Fruit fly (Drosophila melanogaster): ENCODE measurements around the gene Vsp37A.

DNA sequence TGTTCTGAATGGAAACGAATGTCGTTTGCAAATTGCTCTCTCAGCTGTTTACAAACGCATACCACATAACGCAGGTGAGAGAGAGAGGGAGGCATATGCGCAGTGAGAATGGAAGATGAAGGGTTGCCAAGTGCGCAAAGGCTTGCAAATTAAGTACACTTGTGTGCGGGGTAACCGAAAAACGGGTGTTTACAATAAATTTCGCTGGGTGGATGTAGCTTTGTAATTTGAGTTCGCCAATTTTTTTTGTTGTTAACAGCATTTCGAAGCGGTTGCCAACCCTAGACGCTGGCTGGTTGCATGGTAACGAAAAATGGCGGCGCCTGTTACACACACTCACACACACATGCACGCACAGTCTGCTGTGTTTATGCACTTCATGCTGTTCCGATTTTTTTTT, 33.6 kb downstream of the Vsp37A start:
- TF ChIP-seq CG5204 (GFP tag; optimal IDR thresholded peaks at IDR 0.05) (peak; percentile 85), bab1 (GFP tag; optimal IDR thresholded peaks at IDR 0.05) (peak; percentile 98), cic (GFP tag; optimal IDR thresholded peaks at IDR 0.05) (peak; percentile 86)

Measured in whole organism, adult.